Worm (Caenorhabditis elegans): ENCODE results near the gene cisd-3.1.

The cisd-3.1 gene

DNA sequence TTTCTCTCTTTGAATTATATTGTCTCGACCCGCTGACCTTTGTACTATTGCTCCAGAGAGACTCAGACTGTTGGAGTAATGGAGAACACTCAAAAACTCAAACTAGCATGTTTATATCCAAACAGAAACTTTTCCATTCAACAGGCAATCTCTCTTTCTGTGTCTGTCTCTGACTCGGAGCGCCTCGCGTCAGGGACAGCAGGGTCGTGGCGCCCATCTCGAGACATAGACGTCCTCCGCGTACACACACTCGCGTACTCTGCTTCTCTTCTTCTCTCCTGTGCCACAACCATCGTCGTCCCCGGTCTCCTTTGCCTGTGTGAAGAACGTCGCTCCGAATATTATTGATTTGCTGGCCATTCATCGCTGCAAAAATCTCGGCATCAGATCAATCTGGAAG, 9.3 kb downstream of the cisd-3.1 start (continued):
- TF ChIP-seq sptf-1 (tag; optimal IDR thresholded peaks at IDR 0.05) (no peak), mef-2 (tag; optimal IDR thresholded peaks at IDR 0.05) (no peak), mep-1 (tag; optimal IDR thresholded peaks at IDR 0.05) (peak; percentile 61), ceh-82 (tag; optimal IDR thresholded peaks at IDR 0.05) (peak in 2 of 3 experiments; percentile 31 to 81), ceh-88 (GFP tag; IDR thresholded peaks at IDR 0.05) (no peak), C16A3.4 (tag; optimal IDR thresholded peaks at IDR 0.05) (peak; percentile 48), C34B4.2 (tag; optimal IDR thresholded peaks at IDR 0.05) (no peak), irx-1 (tag; optimal IDR thresholded peaks at IDR 0.05) (peak; percentile 14), tbx-2 (tag; optimal IDR thresholded peaks at IDR 0.05) (peak; percentile 60), F16B12.6 (tag; optimal IDR thresholded peaks at IDR 0.05) (no peak), unc-62 (GFP tag; optimal IDR thresholded peaks at IDR 0.05) (no peak), grh-1 (GFP tag; IDR thresholded peaks at IDR 0.05) (no peak), dpl-1 (GFP tag; optimal IDR thresholded peaks at IDR 0.05) (peak; percentile 21 to 47 (median 43)), ztf-11 (tag; optimal IDR thresholded peaks at IDR 0.05) (no peak), nhr-77 (tag; optimal IDR thresholded peaks at IDR 0.05) (peak; percentile 83), aly-2 (tag; optimal IDR thresholded peaks at IDR 0.05) (no peak), nhr-11 (tag; optimal IDR thresholded peaks at IDR 0.05) (no peak), ces-1 (GFP tag; optimal IDR thresholded peaks at IDR 0.05) (no peak), lin-13 (GFP tag; optimal IDR thresholded peaks at IDR 0.05) (peak; percentile 16), ceh-63 (GFP tag; optimal IDR thresholded peaks at IDR 0.05) (no peak), unc-98 (GFP tag; IDR thresholded peaks at IDR 0.05) (no peak), ztf-4 (tag; optimal IDR thresholded peaks at IDR 0.05) (peak; percentile 20), elt-2 (tag; optimal IDR thresholded peaks at IDR 0.05) (no peak), nhr-90 (tag; optimal IDR thresholded peaks at IDR 0.05; ENCODE audit: poor library complexity) (peak; percentile 24), fos-1 (tag; optimal IDR thresholded peaks at IDR 0.05) (no peak), swsn-7 (tag; optimal IDR thresholded peaks at IDR 0.05) (peak; percentile 65), pag-3 (tag; optimal IDR thresholded peaks at IDR 0.05; ENCODE audit: borderline replicate concordance, insufficient read depth) (no peak), hlh-17 (GFP tag; optimal IDR thresholded peaks at IDR 0.05; ENCODE audit: borderline replicate concordance) (no peak), nhr-47 (tag; optimal IDR thresholded peaks at IDR 0.05) (peak; percentile 44), lin-35 (GFP tag; optimal IDR thresholded peaks at IDR 0.05) (peak; percentile 65 to 71), nhr-76 (tag; optimal IDR thresholded peaks at IDR 0.05) (no peak)

DNA sequence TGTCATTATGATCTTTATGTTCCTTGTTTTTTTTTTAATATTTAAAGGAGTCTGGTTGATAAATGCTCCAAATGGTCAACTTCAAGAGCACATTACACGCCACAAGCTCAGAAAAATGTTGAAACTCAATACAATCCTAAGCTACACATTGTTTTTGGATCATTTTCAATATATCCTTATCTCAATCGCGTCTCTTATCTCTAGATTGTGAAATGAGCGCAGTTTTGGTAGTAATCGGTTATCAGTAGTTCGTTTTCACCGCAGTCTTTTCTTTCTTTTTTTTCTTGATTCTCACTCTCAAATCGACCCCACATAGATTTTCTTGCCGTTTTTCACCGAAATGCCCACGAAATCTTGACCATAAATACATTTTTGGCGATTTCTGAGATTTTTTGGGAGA, 10.2 kb downstream of the cisd-3.1 start:
- TF ChIP-seq snu-23 (GFP tag; optimal IDR thresholded peaks at IDR 0.05) (no peak), lin-14 (GFP tag; optimal IDR thresholded peaks at IDR 0.05) (no peak), elt-2 (tag; optimal IDR thresholded peaks at IDR 0.05) (peak; percentile 17), nhr-20 (tag; optimal IDR thresholded peaks at IDR 0.05) (no peak), unc-130 (tag; optimal IDR thresholded peaks at IDR 0.05) (no peak), tlp-1 (tag; optimal IDR thresholded peaks at IDR 0.05) (no peak), blmp-1 (tag; optimal IDR thresholded peaks at IDR 0.05) (peak; percentile 13), lin-15B (tag; optimal IDR thresholded peaks at IDR 0.05) (no peak), fkh-10 (GFP tag; optimal IDR thresholded peaks at IDR 0.05) (no peak), nhr-77 (tag; optimal IDR thresholded peaks at IDR 0.05) (no peak)

DNA sequence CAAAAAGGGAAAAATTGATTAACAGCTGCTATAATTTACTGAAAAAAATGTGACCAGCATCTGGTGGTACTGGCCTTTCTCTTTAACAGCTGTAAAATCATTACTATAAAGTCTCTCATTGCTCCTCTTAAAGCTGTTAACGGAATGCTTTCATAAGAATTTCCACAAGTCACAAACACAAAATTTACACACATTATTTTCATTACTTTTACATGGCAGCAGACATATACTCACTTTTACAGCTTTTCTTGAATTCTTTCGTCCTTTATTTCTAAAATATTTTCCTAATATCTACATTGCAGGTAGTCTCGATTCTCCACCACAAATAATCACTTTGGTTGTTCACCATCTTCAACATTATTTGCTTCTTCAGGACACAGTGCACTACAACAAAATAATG, 10.6 kb downstream of the cisd-3.1 start, which contains the start of gene imph-1:
imph-1 (plus strand) TSS at position 301 of the 400 bp plus-strand sequence.
- TF ChIP-seq egl-27 (tag; optimal IDR thresholded peaks at IDR 0.05) (no peak), mab-9 (GFP tag; IDR thresholded peaks at IDR 0.05) (no peak), pax-3 (tag; optimal IDR thresholded peaks at IDR 0.05) (no peak), lin-14 (GFP tag; optimal IDR thresholded peaks at IDR 0.05) (no peak), grh-1 (GFP tag; IDR thresholded peaks at IDR 0.05) (no peak), aha-1 (tag; optimal IDR thresholded peaks at IDR 0.05) (no peak), sptf-1 (tag; optimal IDR thresholded peaks at IDR 0.05) (no peak), efl-1 (optimal IDR thresholded peaks at IDR 0.05) (no peak), efl-1 (GFP tag; optimal IDR thresholded peaks at IDR 0.05 in 1 of 2) (peak in 1 of 2 experiments; percentile 37)

Data from whole organism, L1 larva.